Fruit fly (Drosophila melanogaster) whole organism, embryonic: ENCODE measurements around the gene CG4115.

ENCODE experiments used
- Ada2b ChIP-seq: fragments of 200-800 bp; sonication (Bioruptor generic); IDR thresholded peaks from 2 replicates; pipeline ENCODE4 v1.3.6; 2022; ENCODE audit warnings: missing biosample characterization, missing genetic modification characterization
- Bdp1 ChIP-seq: fragments of 200-800 bp; sonication (Bioruptor generic); optimal IDR thresholded peaks from 3 replicates; lab custom pipeline; 2016; ENCODE audit warnings: missing biosample characterization, missing genetic modification characterization
- BtbVII ChIP-seq: fragments of 200-800 bp; sonication (Bioruptor generic); optimal IDR thresholded peaks from 3 replicates; lab custom pipeline; 2017; ENCODE audit warnings: missing biosample characterization, mild to moderate bottlenecking, missing genetic modification characterization
- CG10267 ChIP-seq: fragments of 200-800 bp; sonication (Bioruptor generic); optimal IDR thresholded peaks from 2 replicates; lab custom pipeline; 2018; ENCODE audit warnings: missing biosample characterization, mild to moderate bottlenecking, missing genetic modification characterization, moderate library complexity
- CG10959 ChIP-seq: fragments of 200-800 bp; sonication (Bioruptor generic); IDR thresholded peaks from 2 replicates; pipeline ENCODE4 v1.3.6; 2022; ENCODE audit warnings: missing biosample characterization, missing genetic modification characterization
- CG12744 ChIP-seq: fragments of 200-800 bp; sonication (Bioruptor generic); optimal IDR thresholded peaks from 2 replicates; lab custom pipeline; 2016; ENCODE audit warnings: missing biosample characterization, missing genetic modification characterization
- CG14667 ChIP-seq: fragments of 200-800 bp; sonication (Bioruptor generic); IDR thresholded peaks from 2 replicates; pipeline ENCODE4 v1.3.6; 2022; ENCODE audit warnings: missing biosample characterization, missing genetic modification characterization
- CG16815 ChIP-seq: fragments of 200-800 bp; sonication (Bioruptor generic); optimal IDR thresholded peaks from 3 replicates; lab custom pipeline; 2017; ENCODE audit warnings: missing biosample characterization, mild to moderate bottlenecking, missing genetic modification characterization
- CG17361 ChIP-seq: fragments of 200-800 bp; sonication (Bioruptor generic); IDR thresholded peaks from 3 replicates; pipeline ENCODE4 v1.3.6; 2022; ENCODE audit warnings: missing biosample characterization, missing genetic modification characterization
- CG17829 ChIP-seq: fragments of 200-800 bp; optimal IDR thresholded peaks from 2 replicates; lab custom pipeline; 2019; ENCODE audit warnings: missing biosample characterization, mild to moderate bottlenecking, missing genetic modification characterization, moderate library complexity
- CG18599 ChIP-seq: fragments of 200-800 bp; sonication (Bioruptor generic); optimal IDR thresholded peaks from 3 replicates; lab custom pipeline; 2017; ENCODE audit warnings: missing biosample characterization, missing genetic modification characterization, mild to moderate bottlenecking, moderate library complexity, missing genetic modification reagents
- CG2202 ChIP-seq: fragments of 200-800 bp; sonication (Bioruptor generic); optimal IDR thresholded peaks from 2 replicates; lab custom pipeline; 2018; ENCODE audit warnings: missing biosample characterization, mild to moderate bottlenecking, missing genetic modification characterization
- CG30020 ChIP-seq: fragments of 200-800 bp; optimal IDR thresholded peaks from 2 replicates; lab custom pipeline; 2019; ENCODE audit warnings: missing biosample characterization, mild to moderate bottlenecking, missing genetic modification characterization, moderate library complexity
- CG30403 ChIP-seq: fragments of 200-800 bp; sonication (Bioruptor generic); optimal IDR thresholded peaks from 3 replicates; lab custom pipeline; 2016; ENCODE audit warnings: missing biosample characterization, missing genetic modification characterization
- CG30431 ChIP-seq: fragments of 200-800 bp; sonication (Bioruptor generic); optimal IDR thresholded peaks from 2 replicates; lab custom pipeline; 2017; ENCODE audit warnings: missing biosample characterization, missing genetic modification characterization
- CG3281 ChIP-seq: fragments of 200-800 bp; sonication (Bioruptor generic); optimal IDR thresholded peaks from 3 replicates; lab custom pipeline; 2017; ENCODE audit warnings: missing biosample characterization, mild to moderate bottlenecking, missing genetic modification characterization
- CG33557 ChIP-seq: fragments of 200-800 bp; sonication (Bioruptor generic); optimal IDR thresholded peaks from 2 replicates; lab custom pipeline; 2019; ENCODE audit warnings: missing biosample characterization, mild to moderate bottlenecking, missing genetic modification characterization, moderate library complexity
- CG34422 ChIP-seq: fragments of 200-800 bp; sonication (Bioruptor generic); IDR thresholded peaks from 3 replicates; pipeline ENCODE4 v1.3.6; 2022; ENCODE audit warnings: missing biosample characterization, missing genetic modification characterization
- CG4404 ChIP-seq: fragments of 200-800 bp; sonication (Bioruptor generic); IDR thresholded peaks from 2 replicates; pipeline ENCODE4 v1.3.6; 2022; ENCODE audit warnings: missing biosample characterization, missing genetic modification characterization
- CG7786 ChIP-seq: fragments of 200-800 bp; sonication (Bioruptor generic); optimal IDR thresholded peaks from 2 replicates; lab custom pipeline; 2016; ENCODE audit warnings: missing biosample characterization, missing genetic modification characterization
- CG8359 ChIP-seq: fragments of 200-800 bp; sonication (Bioruptor generic); optimal IDR thresholded peaks from 2 replicates; lab custom pipeline; 2017; ENCODE audit warnings: missing biosample characterization, mild to moderate bottlenecking, missing genetic modification characterization, borderline replicate concordance
- CG8944 ChIP-seq: fragments of 200-800 bp; sonication (Bioruptor generic); optimal IDR thresholded peaks from 3 replicates; lab custom pipeline; 2016; ENCODE audit warnings: missing biosample characterization, missing genetic modification characterization
- CkIIα-i1 ChIP-seq: fragments of 200-800 bp; sonication (Bioruptor generic); IDR thresholded peaks from 2 replicates; pipeline ENCODE4 v1.3.6; 2022; ENCODE audit warnings: missing biosample characterization, missing genetic modification characterization
- Fer2 ChIP-seq: fragments of 200-800 bp; sonication (Bioruptor generic); optimal IDR thresholded peaks from 2 replicates; lab custom pipeline; 2018; ENCODE audit warnings: missing biosample characterization, mild to moderate bottlenecking, missing genetic modification characterization, moderate library complexity
- Hr3 ChIP-seq: fragments of 200-800 bp; sonication (Bioruptor generic); optimal IDR thresholded peaks from 3 replicates; lab custom pipeline; 2016; ENCODE audit warnings: missing biosample characterization, missing genetic modification characterization
- Hr51 ChIP-seq, 2 experiments: fragments of 200-800 bp; sonication (Bioruptor generic); optimal IDR thresholded peaks; 2 replicates in 1 of 2; 3 replicates in 1 of 2; lab custom pipeline; 2016 to 2018; ENCODE audit warnings: missing biosample characterization in 2 of 2, missing genetic modification characterization in 2 of 2, mild to moderate bottlenecking in 1 of 2, moderate library complexity in 1 of 2
- Mad ChIP-seq: fragments of 200-800 bp; sonication (Bioruptor generic); optimal IDR thresholded peaks from 2 replicates; lab custom pipeline; 2016; ENCODE audit warnings: missing biosample characterization, missing genetic modification characterization
- Neu2 ChIP-seq: fragments of 200-800 bp; sonication (Bioruptor generic); optimal IDR thresholded peaks from 3 replicates; lab custom pipeline; 2016; ENCODE audit warnings: missing biosample characterization, missing genetic modification characterization, borderline replicate concordance
- Nf-YA ChIP-seq: fragments of 200-800 bp; sonication (Bioruptor generic); IDR thresholded peaks from 2 replicates; pipeline ENCODE4 v1.3.6; 2022; ENCODE audit warnings: missing biosample characterization, missing genetic modification characterization
- Rx ChIP-seq: fragments of 200-800 bp; sonication (Bioruptor generic); IDR thresholded peaks from 2 replicates; pipeline ENCODE4 v1.3.6; 2022; ENCODE audit warnings: missing biosample characterization, missing genetic modification characterization
- Side ChIP-seq: fragments of 200-800 bp; sonication (Bioruptor generic); optimal IDR thresholded peaks from 2 replicates; lab custom pipeline; 2016; ENCODE audit warnings: missing biosample characterization, missing genetic modification characterization
- Stat92E ChIP-seq, 3 experiments: fragments of >200 bp in 2 of 3; fragments of 200-800 bp in 1 of 3; sonication (Bioruptor generic) in 1 of 3; optimal IDR thresholded peaks; 2 replicates each; lab custom pipeline; 2017 to 2019; ENCODE audit warnings: missing biosample characterization in 3 of 3, missing genetic modification characterization in 3 of 3, mild to moderate bottlenecking in 1 of 3, moderate library complexity in 1 of 3
- abd-A ChIP-seq: fragments of 200-800 bp; sonication (Bioruptor generic); optimal IDR thresholded peaks from 3 replicates; lab custom pipeline; 2019; ENCODE audit warnings: missing biosample characterization, mild to moderate bottlenecking, missing genetic modification characterization, moderate library complexity
- bowl ChIP-seq: fragments of 200-800 bp; sonication (Bioruptor generic); IDR thresholded peaks from 2 replicates; pipeline ENCODE4 v1.3.6; 2022; ENCODE audit warnings: missing biosample characterization, missing genetic modification characterization
- crp ChIP-seq, 2 experiments: fragments of 200-800 bp; sonication (Bioruptor generic); optimal IDR thresholded peaks; 2 replicates in 1 of 2; 3 replicates in 1 of 2; lab custom pipeline; 2017; ENCODE audit warnings: missing biosample characterization in 2 of 2, missing genetic modification characterization in 2 of 2, mild to moderate bottlenecking in 1 of 2, moderate library complexity in 1 of 2
- danr ChIP-seq: fragments of 200-800 bp; sonication (Bioruptor generic); IDR thresholded peaks from 2 replicates; pipeline ENCODE4 v1.3.6; 2022; ENCODE audit warnings: missing biosample characterization, missing genetic modification characterization
- dimm ChIP-seq: fragments of 200-800 bp; sonication (Bioruptor generic); IDR thresholded peaks from 2 replicates; pipeline ENCODE4 v1.3.6; 2022; ENCODE audit warnings: missing biosample characterization, missing genetic modification characterization
- dm ChIP-seq: fragments of 200-800 bp; sonication (Bioruptor generic); optimal IDR thresholded peaks from 3 replicates; lab custom pipeline; 2016; ENCODE audit warnings: missing biosample characterization, missing genetic modification characterization
- ems ChIP-seq: fragments of 200-800 bp; sonication (Bioruptor generic); optimal IDR thresholded peaks from 3 replicates; lab custom pipeline; 2016; ENCODE audit warnings: missing biosample characterization, missing genetic modification characterization
- fu2 ChIP-seq: fragments of 200-800 bp; sonication (Bioruptor generic); optimal IDR thresholded peaks from 2 replicates; lab custom pipeline; 2016; ENCODE audit warnings: missing biosample characterization, missing genetic modification characterization
- gem ChIP-seq: fragments of 200-800 bp; sonication (Bioruptor generic); optimal IDR thresholded peaks from 2 replicates; lab custom pipeline; 2019; ENCODE audit warnings: missing biosample characterization, mild to moderate bottlenecking, missing genetic modification characterization, moderate library complexity
- h ChIP-seq: fragments of >200 bp; optimal IDR thresholded peaks from 2 replicates; lab custom pipeline; 2017
- lmd ChIP-seq: fragments of 200-800 bp; sonication (Bioruptor generic); IDR thresholded peaks from 2 replicates; pipeline ENCODE4 v1.3.6; 2022; ENCODE audit warnings: missing biosample characterization, missing genetic modification characterization
- pan ChIP-seq, 4 experiments: fragments of >200 bp in 3 of 4; fragments of 200-800 bp in 1 of 4; sonication (Bioruptor generic) in 1 of 4; optimal IDR thresholded peaks in 3 of 4; IDR thresholded peaks in 1 of 4; 2 replicates each; pipeline versions ENCODE4 v1.3.6 to Lab custom; 2017 to 2022; ENCODE audit warnings: missing biosample characterization in 2 of 4, missing genetic modification characterization in 2 of 4, mixed read lengths in 1 of 4
- sd ChIP-seq: fragments of 200-800 bp; sonication (Bioruptor generic); optimal IDR thresholded peaks from 3 replicates; lab custom pipeline; 2018; ENCODE audit warnings: missing biosample characterization, mild to moderate bottlenecking, missing genetic modification characterization, moderate library complexity
- sim ChIP-seq: fragments of 200-800 bp; sonication (Bioruptor generic); IDR thresholded peaks from 2 replicates; pipeline ENCODE4 v1.3.6; 2022; ENCODE audit warnings: missing biosample characterization, missing genetic modification characterization
- unc-4 ChIP-seq: fragments of 200-800 bp; sonication (Bioruptor generic); IDR thresholded peaks from 2 replicates; pipeline ENCODE4 v1.3.6; 2022; ENCODE audit warnings: missing biosample characterization, missing genetic modification characterization; ENCODE audit not compliant: partially characterized antibody
- wek ChIP-seq: fragments of 200-800 bp; sonication (Bioruptor generic); optimal IDR thresholded peaks from 3 replicates; lab custom pipeline; 2018; ENCODE audit warnings: missing biosample characterization, mild to moderate bottlenecking, missing genetic modification characterization, moderate library complexity
- zf30C ChIP-seq: fragments of 200-800 bp; sonication (Bioruptor generic); optimal IDR thresholded peaks from 3 replicates; lab custom pipeline; 2018; ENCODE audit warnings: missing biosample characterization, mild to moderate bottlenecking, missing genetic modification characterization

The CG4115 gene

dm6 chr3R:12369135-12369792 is 9.5 kb downstream of the CG4115 start, which contains the start of gene GstD1 (continued):
- TF ChIP-seq sd (tag; lab: Kevin White, UChicago) (peak; percentile 96), CG17829 (tag; lab: Kevin White, UChicago) (no peak), CG30020 (tag; lab: Kevin White, UChicago) (no peak), CG30403 (GFP tag; lab: Kevin White, UChicago) (peak; percentile 54), CG10267 (tag; lab: Kevin White, UChicago) (peak; percentile 32), dimm (GFP tag; lab: Robert Waterston, UW) (no peak), wek (GFP tag; lab: Kevin White, UChicago) (no peak), CG34422 (peak; percentile 81; the same call in 1 of the 3 replicates), lmd (GFP tag; lab: Robert Waterston, UW) (peak; percentile 47), Hr3 (GFP tag; lab: Kevin White, UChicago) (peak; percentile 39), CG8359 (no peak), Nf-YA (GFP tag; lab: Robert Waterston, UW) (no peak), fu2 (GFP tag; lab: Kevin White, UChicago) (peak; percentile 26), CG12744 (GFP tag; lab: Kevin White, UChicago) (no peak), CG16815 (GFP tag; lab: Kevin White, UChicago) (no peak), h (lab: Kevin White, UChicago) (no peak), Side (peak; percentile 2), pan (optimal IDR thresholded peaks at IDR 0.05; lab: Kevin White, UChicago) (no peak), pan (GFP tag; optimal IDR thresholded peaks at IDR 0.05 in 1 of 2, IDR thresholded peaks at IDR 0.05 in 1 of 2) (peak in 1 of 2 experiments; percentile 36), CG17361 (GFP tag; lab: Robert Waterston, UW) (peak; percentile 49; the same call in 1 of the 3 replicates), abd-A (tag; lab: Kevin White, UChicago) (no peak), unc-4 (GFP tag; lab: Robert Waterston, UW) (0 out of 2 replicates have a peak, but pooled peaks have one; percentile 18), CG8944 (GFP tag; lab: Kevin White, UChicago) (peak; percentile 23), Stat92E (GFP tag; optimal IDR thresholded peaks at IDR 0.05; lab: Kevin White, UChicago) (peak in 1 of 3 experiments; percentile 21), CG4404 (GFP tag; lab: Robert Waterston, UW) (no peak), Hr51 (GFP tag; optimal IDR thresholded peaks at IDR 0.05; lab: Kevin White, UChicago) (peak in 1 of 2 experiments; percentile 41), Mad (GFP tag; lab: Kevin White, UChicago) (no peak), dm (no peak), CG3281 (peak; percentile 58), CkIIα-i1 (no peak), CG7786 (GFP tag; lab: Kevin White, UChicago) (peak; percentile 26), CG18599 (GFP tag; lab: Kevin White, UChicago) (peak; percentile 56), zf30C (no peak), CG30431 (GFP tag; lab: Kevin White, UChicago) (no peak), ems (no peak), bowl (no peak), Neu2 (no peak), CG2202 (tag; lab: Kevin White, UChicago) (no peak), CG14667 (GFP tag; lab: Robert Waterston, UW) (no peak), sim (GFP tag; lab: Robert Waterston, UW) (no peak), Rx (no peak), Ada2b (GFP tag; lab: Robert Waterston, UW) (peak; percentile 65), Bdp1 (GFP tag; lab: Kevin White, UChicago) (no peak), danr (no peak), CG33557 (no peak), BtbVII (GFP tag; lab: Kevin White, UChicago) (peak; percentile 49), crp (GFP tag; optimal IDR thresholded peaks at IDR 0.05; lab: Kevin White, UChicago) (no peak), gem (tag; lab: Kevin White, UChicago) (peak; percentile 65), CG10959 (GFP tag; lab: Robert Waterston, UW) (no peak), Fer2 (no peak)
